Worm (Caenorhabditis elegans): ENCODE results near the gene C46E10.1.

The C46E10.1 gene

DNA sequence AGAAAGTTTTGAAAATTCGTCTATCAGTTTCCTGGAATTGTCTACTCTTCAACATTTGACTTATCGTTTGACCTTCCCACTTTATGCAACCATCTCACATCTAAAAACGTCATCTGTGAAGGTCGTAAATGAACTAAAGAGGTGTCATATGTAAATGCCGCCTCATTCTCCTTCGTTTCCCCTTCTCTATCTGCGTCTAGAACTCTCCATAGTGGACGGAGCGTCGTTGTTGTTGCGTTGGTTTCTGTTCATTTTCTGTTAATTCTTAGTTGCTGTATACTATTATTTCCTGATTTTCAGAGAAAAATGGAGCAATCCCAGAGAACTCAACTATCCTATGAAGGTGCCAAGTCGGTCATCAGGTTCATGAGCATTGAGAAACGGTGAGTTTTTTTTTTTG, 7.1 kb upstream of the C46E10.1 start, which contains the start of gene fbxc-52:
fbxc-52 (plus strand) TSS at position 301 of the 400 bp plus-strand sequence.
- no peak for TF ChIP-seq nhr-11 (tag; optimal IDR thresholded peaks at IDR 0.05)
- no peak for TF ChIP-seq ztf-11 (tag; optimal IDR thresholded peaks at IDR 0.05)
- TF ChIP-seq lin-35 (GFP tag; optimal IDR thresholded peaks at IDR 0.05), result no peak
- no peak for TF ChIP-seq aly-2 (tag; optimal IDR thresholded peaks at IDR 0.05)
- TF ChIP-seq blmp-1 (tag; optimal IDR thresholded peaks at IDR 0.05), result no peak
- TF ChIP-seq unc-62 (GFP tag; optimal IDR thresholded peaks at IDR 0.05), result no peak
- no peak for TF ChIP-seq ztf-4 (tag; optimal IDR thresholded peaks at IDR 0.05)
- no peak for TF ChIP-seq unc-30 (tag; optimal IDR thresholded peaks at IDR 0.05)
- no peak for TF ChIP-seq vab-15 (tag; optimal IDR thresholded peaks at IDR 0.05)
- TF ChIP-seq ceh-8 (GFP tag; optimal IDR thresholded peaks at IDR 0.05), result no peak

DNA sequence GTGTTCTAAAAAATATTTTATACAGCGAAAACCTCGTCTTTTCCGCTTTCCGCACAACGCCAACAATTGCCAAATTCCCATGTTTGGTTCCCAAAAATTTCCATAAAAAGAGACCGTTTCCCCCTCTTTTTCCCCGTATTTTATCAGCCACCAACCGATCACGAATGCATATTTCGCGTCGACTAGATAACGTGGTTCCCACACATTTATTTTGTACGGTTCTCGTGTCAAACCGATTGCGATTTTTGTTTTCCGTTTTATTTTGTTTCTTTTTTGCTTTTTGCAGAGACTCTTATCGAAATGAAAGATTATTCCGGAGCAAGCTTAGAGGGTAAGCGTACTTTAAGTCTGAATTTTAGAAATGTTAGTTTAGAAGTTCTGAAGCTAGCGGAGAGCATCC, 3.0 kb upstream of the C46E10.1 start, which contains the start of gene C46E10.3:
C46E10.3 (plus strand) TSS at position 301 of the 400 bp plus-strand sequence.
- TF ChIP-seq F16B12.6 (tag; optimal IDR thresholded peaks at IDR 0.05) (no peak), ces-1 (GFP tag; optimal IDR thresholded peaks at IDR 0.05) (no peak), ceh-63 (GFP tag; optimal IDR thresholded peaks at IDR 0.05) (no peak), lir-3 (tag; optimal IDR thresholded peaks at IDR 0.05; ENCODE audit: poor library complexity) (no peak), lin-15B (tag; optimal IDR thresholded peaks at IDR 0.05) (no peak), snu-23 (GFP tag; optimal IDR thresholded peaks at IDR 0.05) (no peak), aly-2 (tag; optimal IDR thresholded peaks at IDR 0.05) (no peak), zag-1 (tag; optimal IDR thresholded peaks at IDR 0.05) (no peak), elt-2 (tag; optimal IDR thresholded peaks at IDR 0.05) (no peak), dsc-1 (tag; optimal IDR thresholded peaks at IDR 0.05) (no peak), elt-3 (tag; optimal IDR thresholded peaks at IDR 0.05) (no peak), hlh-17 (GFP tag; optimal IDR thresholded peaks at IDR 0.05; ENCODE audit: borderline replicate concordance) (no peak), vab-15 (tag; optimal IDR thresholded peaks at IDR 0.05) (no peak), xbp-1 (tag; optimal IDR thresholded peaks at IDR 0.05) (no peak), aha-1 (tag; optimal IDR thresholded peaks at IDR 0.05) (no peak), mab-9 (GFP tag; IDR thresholded peaks at IDR 0.05) (no peak), nhr-90 (tag; optimal IDR thresholded peaks at IDR 0.05; ENCODE audit: poor library complexity) (no peak), ztf-4 (tag; optimal IDR thresholded peaks at IDR 0.05) (no peak), alr-1 (tag; optimal IDR thresholded peaks at IDR 0.05; ENCODE audit: borderline replicate concordance) (no peak)

DNA sequence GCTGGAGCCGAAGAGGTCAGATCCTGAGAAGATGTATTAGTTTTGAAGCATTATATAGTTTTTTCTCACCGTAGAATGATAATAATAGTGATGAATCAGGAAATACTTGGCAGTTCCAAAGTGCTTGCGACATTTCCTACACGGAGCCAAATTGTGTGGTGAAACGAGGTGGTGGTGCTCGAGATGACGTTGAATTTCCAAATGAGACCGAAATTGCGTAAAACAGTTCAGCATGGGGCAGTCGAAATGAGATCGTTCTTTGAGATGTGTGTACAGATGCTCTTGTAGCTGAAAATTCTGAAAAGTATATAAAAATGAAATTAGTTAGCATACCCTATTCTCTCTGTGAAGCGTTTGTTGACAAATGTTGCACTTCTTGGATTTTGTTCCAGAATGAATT, 4.0 kb downstream of the C46E10.1 start, which contains the start of gene C46E10.8:
C46E10.8 (minus strand) TSS at position 101 of the 400 bp plus-strand sequence.
- TF ChIP-seq vab-15 (tag; optimal IDR thresholded peaks at IDR 0.05) (no peak), grh-1 (GFP tag; IDR thresholded peaks at IDR 0.05) (no peak), lir-3 (tag; optimal IDR thresholded peaks at IDR 0.05; ENCODE audit: poor library complexity) (no peak)

ce11 chrII:3731723-3732122, 7.7 kb downstream of the C46E10.1 start, which contains the start of the genes sdz-12 and bath-31:
Gene sdz-12, minus strand, starts transcription at chrII:3731823.
Gene bath-31, plus strand, starts transcription at chrII:3731973.
- no peak for TF ChIP-seq zip-4 (GFP tag; optimal IDR thresholded peaks at IDR 0.05)
- TF ChIP-seq sup-37 (GFP tag; optimal IDR thresholded peaks at IDR 0.05), result no peak
- no peak for TF ChIP-seq mab-9 (GFP tag; IDR thresholded peaks at IDR 0.05)
- no peak for TF ChIP-seq fos-1 (tag; optimal IDR thresholded peaks at IDR 0.05)
- no peak for TF ChIP-seq lin-35 (GFP tag; optimal IDR thresholded peaks at IDR 0.05)
- TF ChIP-seq hpl-2 (GFP tag; optimal IDR thresholded peaks at IDR 0.05), result no peak
- no peak for TF ChIP-seq isw-1 (GFP tag; IDR thresholded peaks at IDR 0.05)
- TF ChIP-seq efl-3 (GFP tag; optimal IDR thresholded peaks at IDR 0.05), result no peak
- no peak for TF ChIP-seq fkh-8 (tag; optimal IDR thresholded peaks at IDR 0.05)
- no peak for TF ChIP-seq nhr-19 (GFP tag; conservative IDR thresholded peaks at IDR 0.05)
- TF ChIP-seq ceh-90 (tag; optimal IDR thresholded peaks at IDR 0.05), result no peak
- no peak for TF ChIP-seq aly-2 (tag; optimal IDR thresholded peaks at IDR 0.05)
- no peak for TF ChIP-seq nhr-11 (tag; optimal IDR thresholded peaks at IDR 0.05)
- TF ChIP-seq nhr-85 (tag), result no peak
- TF ChIP-seq dpl-1 (GFP tag; optimal IDR thresholded peaks at IDR 0.05), result no peak
- TF ChIP-seq tlp-1 (tag; optimal IDR thresholded peaks at IDR 0.05), result no peak
- no peak for TF ChIP-seq xbp-1 (tag; optimal IDR thresholded peaks at IDR 0.05)
- no peak for TF ChIP-seq elt-2 (tag; optimal IDR thresholded peaks at IDR 0.05)
- no peak for TF ChIP-seq aha-1 (tag; optimal IDR thresholded peaks at IDR 0.05)

Measured in whole organism, L1 larva.